Fruit fly (Drosophila melanogaster): ENCODE measurements around the gene cv-d.

dm6 chr3R:15834375-15835031 lies 18.9 kb downstream of the cv-d start, which contains the start of the genes CG43317 and Arpc3A:
- no peak for TF ChIP-seq EcR (GFP tag; optimal IDR thresholded peaks at IDR 0.05)
- no peak for TF ChIP-seq usp (GFP tag; optimal IDR thresholded peaks at IDR 0.05)
- TF ChIP-seq psq (optimal IDR thresholded peaks at IDR 0.05) = no peak
- no peak for TF ChIP-seq pan (optimal IDR thresholded peaks at IDR 0.05)
- no peak for TF ChIP-seq Dll (optimal IDR thresholded peaks at IDR 0.05)

Measured in whole organism.